Fruit fly (Drosophila melanogaster): ENCODE data around the gene CG17834.

Gene CG17834

DNA sequence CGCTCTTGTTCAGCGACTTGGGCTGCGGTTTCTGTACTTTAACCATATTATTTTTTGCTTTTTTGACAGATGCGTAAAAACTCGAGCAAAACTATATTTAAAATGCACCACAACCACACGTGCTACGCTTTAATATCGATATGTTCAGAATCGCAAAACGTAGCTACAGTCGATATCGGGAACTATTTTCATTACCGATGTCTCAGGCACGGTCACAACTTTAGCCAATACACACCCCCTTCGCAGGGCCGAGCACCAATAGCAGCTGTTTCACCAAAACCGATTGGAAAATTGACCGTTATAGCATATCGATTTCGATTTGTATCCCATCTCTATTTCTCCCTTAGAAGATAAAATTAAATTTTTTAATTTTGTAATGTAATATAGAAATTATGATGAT, 17.2 kb upstream of the CG17834 start, which contains the start of gene CG13096 (continued):
- no peak for TF ChIP-seq Camta (GFP tag; optimal IDR thresholded peaks at IDR 0.05)
- no peak for TF ChIP-seq Asciz (GFP tag; optimal IDR thresholded peaks at IDR 0.05)
- no peak for TF ChIP-seq abd-A (tag; optimal IDR thresholded peaks at IDR 0.05)
- TF ChIP-seq Tbp (GFP tag; optimal IDR thresholded peaks at IDR 0.05) = no peak
- TF ChIP-seq bab2 (GFP tag; optimal IDR thresholded peaks at IDR 0.05) = no peak
- peak; percentile 59; the same call in 2 of the 3 replicates for TF ChIP-seq row (GFP tag; IDR thresholded peaks at IDR 0.05)
- peak; percentile 52 for TF ChIP-seq Dek (tag; optimal IDR thresholded peaks at IDR 0.05)
- peak; percentile 98 for TF ChIP-seq knrl (GFP tag; IDR thresholded peaks at IDR 0.05; ENCODE audit: partially characterized antibody)
- no peak for TF ChIP-seq esg (GFP tag; conservative IDR thresholded peaks at IDR 0.05)
- no peak for TF ChIP-seq Lim3 (GFP tag; IDR thresholded peaks at IDR 0.05)
- no peak for TF ChIP-seq Usf (GFP tag; optimal IDR thresholded peaks at IDR 0.05)
- no peak for TF ChIP-seq kah (GFP tag; optimal IDR thresholded peaks at IDR 0.05)
- no peak for TF ChIP-seq az2 (GFP tag; optimal IDR thresholded peaks at IDR 0.05)
- no peak for TF ChIP-seq prd (optimal IDR thresholded peaks at IDR 0.05)
- TF ChIP-seq prd (GFP tag; IDR thresholded peaks at IDR 0.05) = no peak; the same call in 2 of the 3 replicates
- no peak for TF ChIP-seq aop (GFP tag; IDR thresholded peaks at IDR 0.05)
- TF ChIP-seq tio (GFP tag; optimal IDR thresholded peaks at IDR 0.05) = no peak
- TF ChIP-seq kni (GFP tag; optimal IDR thresholded peaks at IDR 0.05) = no peak
- TF ChIP-seq CG15601 (tag; optimal IDR thresholded peaks at IDR 0.05) = peak; percentile 59
- no peak for TF ChIP-seq ara (GFP tag; IDR thresholded peaks at IDR 0.05)
- TF ChIP-seq exex (tag; optimal IDR thresholded peaks at IDR 0.05) = peak; percentile 24
- no peak for TF ChIP-seq CG1602 (GFP tag; optimal IDR thresholded peaks at IDR 0.05)
- no peak for TF ChIP-seq trh (GFP tag; optimal IDR thresholded peaks at IDR 0.05)
- no peak for TF ChIP-seq CG17361 (GFP tag; IDR thresholded peaks at IDR 0.05)
- TF ChIP-seq lov (optimal IDR thresholded peaks at IDR 0.05) = no peak
- no peak for TF ChIP-seq lov (GFP tag; IDR thresholded peaks at IDR 0.05)
- no peak for TF ChIP-seq Doc2 (GFP tag; IDR thresholded peaks at IDR 0.05)
- TF ChIP-seq CG32767 (GFP tag; IDR thresholded peaks at IDR 0.05) = no peak
- no peak for TF ChIP-seq unpg (GFP tag; optimal IDR thresholded peaks at IDR 0.05)
- TF ChIP-seq CG1603 (tag; optimal IDR thresholded peaks at IDR 0.05) = peak; percentile 93
- peak; percentile 97 for TF ChIP-seq inv (GFP tag; IDR thresholded peaks at IDR 0.05; ENCODE audit: partially characterized antibody)
- TF ChIP-seq Max (GFP tag; optimal IDR thresholded peaks at IDR 0.05) = peak; percentile 96
- peak; percentile 72 for TF ChIP-seq CG12659 (GFP tag; optimal IDR thresholded peaks at IDR 0.05)
- TF ChIP-seq CG8089 (GFP tag; optimal IDR thresholded peaks at IDR 0.05) = no peak
- TF ChIP-seq CG11093 (GFP tag; IDR thresholded peaks at IDR 0.05) = no peak
- TF ChIP-seq CG17385 (GFP tag; optimal IDR thresholded peaks at IDR 0.05) = no peak
- TF ChIP-seq Scr (GFP tag; IDR thresholded peaks at IDR 0.05; ENCODE audit: partially characterized antibody) = peak; percentile 97
- TF ChIP-seq CG2889 (GFP tag; IDR thresholded peaks at IDR 0.05) = no peak
- no peak for TF ChIP-seq ab (GFP tag; optimal IDR thresholded peaks at IDR 0.05)
- peak; percentile 79 for TF ChIP-seq CG17829 (tag; optimal IDR thresholded peaks at IDR 0.05)
- no peak for TF ChIP-seq Nf-YA (GFP tag; IDR thresholded peaks at IDR 0.05)
- TF ChIP-seq CHES-1-like (GFP tag; optimal IDR thresholded peaks at IDR 0.05) = peak; percentile 51
- TF ChIP-seq klu (GFP tag; IDR thresholded peaks at IDR 0.05) = no peak
- no peak for TF ChIP-seq D19A (tag; optimal IDR thresholded peaks at IDR 0.05)
- TF ChIP-seq CG32772 (GFP tag; IDR thresholded peaks at IDR 0.05) = no peak
- TF ChIP-seq CG34376 (GFP tag; optimal IDR thresholded peaks at IDR 0.05) = peak; percentile 8
- TF ChIP-seq wek (GFP tag; optimal IDR thresholded peaks at IDR 0.05) = no peak
- no peak for TF ChIP-seq HLH3B (GFP tag; IDR thresholded peaks at IDR 0.05)
- peak; percentile 98 for TF ChIP-seq ato (GFP tag; IDR thresholded peaks at IDR 0.05; ENCODE audit: partially characterized antibody)
- no peak for TF ChIP-seq CG2202 (tag; optimal IDR thresholded peaks at IDR 0.05)
- peak; percentile 77 for TF ChIP-seq Lhr (GFP tag; optimal IDR thresholded peaks at IDR 0.05)
- TF ChIP-seq Hr39 (optimal IDR thresholded peaks at IDR 0.05) = no peak
- peak; percentile 27 for TF ChIP-seq zfh2 (GFP tag; optimal IDR thresholded peaks at IDR 0.05)
